Fruit fly (Drosophila melanogaster) whole organism, wandering third instar larva: ENCODE measurements around the gene Usp1.

Experiments
- fru ChIP-seq: fragments of 200-800 bp; sonication (Bioruptor generic); optimal IDR thresholded peaks from 3 replicates; lab custom pipeline; 2016; ENCODE audit warnings: missing biosample characterization, mild to moderate bottlenecking, missing genetic modification characterization
- pan ChIP-seq: fragments of >200 bp; optimal IDR thresholded peaks from 2 replicates; lab custom pipeline; 2017
- psq ChIP-seq: fragments of 200-800 bp; sonication (Bioruptor generic); optimal IDR thresholded peaks from 3 replicates; lab custom pipeline; 2017; ENCODE audit warnings: missing biosample characterization, mild to moderate bottlenecking, missing genetic modification characterization, moderate library complexity
- sv ChIP-seq: fragments of 200-800 bp; sonication (Bioruptor generic); optimal IDR thresholded peaks from 3 replicates; lab custom pipeline; 2016; ENCODE audit warnings: missing biosample characterization, missing genetic modification characterization
- woc ChIP-seq: sonication (Bioruptor generic); optimal IDR thresholded peaks from 2 replicates; lab custom pipeline; 2016; ENCODE audit warnings: missing biosample characterization, mild to moderate bottlenecking, missing genetic modification characterization

dm6 chr3R:29263264-29263663 lies 34.3 kb downstream of the Usp1 start:
- TF ChIP-seq sv (GFP tag; lab: Kevin White, UChicago), result no peak
- TF ChIP-seq pan (lab: Kevin White, UChicago), result no peak
- TF ChIP-seq psq (GFP tag; lab: Kevin White, UChicago), result no peak
- TF ChIP-seq woc (GFP tag; lab: Kevin White, UChicago), result no peak
- no peak for TF ChIP-seq fru (GFP tag; lab: Kevin White, UChicago)
